Worm (Caenorhabditis elegans): ENCODE results near the gene F44B9.2.

ce11 chrIII:8065101-8065500, 42.8 kb downstream of the F44B9.2 start:
- no peak for TF ChIP-seq ztf-16 (tag; optimal IDR thresholded peaks at IDR 0.05)
- TF ChIP-seq pha-4 (tag; optimal IDR thresholded peaks at IDR 0.05): no peak
- TF ChIP-seq C38D4.7 (GFP tag; optimal IDR thresholded peaks at IDR 0.05): no peak
- no peak for TF ChIP-seq ceh-9 (tag; optimal IDR thresholded peaks at IDR 0.05)
- TF ChIP-seq odd-2 (tag; optimal IDR thresholded peaks at IDR 0.05): no peak

Measured in whole organism, late embryonic.